Fruit fly (Drosophila melanogaster) whole organism, embryonic: ENCODE results near the gene CG32073.

Experiments used
- Ada2b ChIP-seq: fragments of 200-800 bp; sonication (Bioruptor generic); IDR thresholded peaks from 2 replicates; pipeline ENCODE4 v1.3.6; 2022; ENCODE audit warnings: missing biosample characterization, missing genetic modification characterization
- B-H2 ChIP-seq: fragments of 200-800 bp; sonication (Bioruptor generic); optimal IDR thresholded peaks from 2 replicates; lab custom pipeline; 2018; ENCODE audit warnings: missing biosample characterization, mild to moderate bottlenecking, missing genetic modification characterization
- Blimp-1 ChIP-seq: fragments of 200-800 bp; sonication (Bioruptor generic); optimal IDR thresholded peaks from 3 replicates; lab custom pipeline; 2018; ENCODE audit warnings: missing biosample characterization, missing genetic modification characterization, mild to moderate bottlenecking, moderate library complexity, missing genetic modification reagents
- CG1024 ChIP-seq: fragments of 200-800 bp; sonication (Bioruptor generic); IDR thresholded peaks from 2 replicates; pipeline ENCODE4 v1.3.6; 2022; ENCODE audit warnings: missing biosample characterization, missing genetic modification characterization
- CG11093 ChIP-seq: fragments of 200-800 bp; sonication (Bioruptor generic); IDR thresholded peaks from 3 replicates; pipeline ENCODE4 v1.3.6; 2022; ENCODE audit warnings: missing biosample characterization, missing genetic modification characterization
- CG11723 ChIP-seq: fragments of 200-800 bp; sonication (Bioruptor generic); optimal IDR thresholded peaks from 2 replicates; lab custom pipeline; 2017; ENCODE audit warnings: missing biosample characterization, mild to moderate bottlenecking, missing genetic modification characterization
- CG12155 ChIP-seq: fragments of 200-800 bp; sonication (Bioruptor generic); optimal IDR thresholded peaks from 3 replicates; lab custom pipeline; 2016; ENCODE audit warnings: missing biosample characterization, missing genetic modification characterization
- CG12659 ChIP-seq: fragments of 200-800 bp; sonication (Bioruptor generic); optimal IDR thresholded peaks from 3 replicates; lab custom pipeline; 2017; ENCODE audit warnings: mild to moderate bottlenecking, missing biosample characterization, missing genetic modification reagents, missing genetic modification characterization
- CG13123 ChIP-seq: fragments of 200-800 bp; sonication (Bioruptor generic); optimal IDR thresholded peaks from 2 replicates; lab custom pipeline; 2016; ENCODE audit warnings: missing biosample characterization, missing genetic modification characterization
- CG13624 ChIP-seq: fragments of 200-800 bp; sonication (Bioruptor generic); optimal IDR thresholded peaks from 2 replicates; lab custom pipeline; 2016; ENCODE audit warnings: missing biosample characterization, missing genetic modification characterization
- CG16779 ChIP-seq: fragments of 200-800 bp; sonication (Bioruptor generic); IDR thresholded peaks from 2 replicates; pipeline ENCODE4 v1.3.6; 2022; ENCODE audit warnings: missing biosample characterization, missing genetic modification characterization
- CG2678 ChIP-seq: fragments of 200-800 bp; sonication (Bioruptor generic); optimal IDR thresholded peaks from 3 replicates; lab custom pipeline; 2019; ENCODE audit warnings: missing biosample characterization, mild to moderate bottlenecking, missing genetic modification characterization, moderate library complexity
- CG2889 ChIP-seq: fragments of 200-800 bp; sonication (Bioruptor generic); IDR thresholded peaks from 3 replicates; pipeline ENCODE4 v1.3.6; 2022; ENCODE audit warnings: missing biosample characterization, missing genetic modification characterization
- CG4854 ChIP-seq: fragments of 200-800 bp; sonication (Bioruptor generic); optimal IDR thresholded peaks from 2 replicates; lab custom pipeline; 2016; ENCODE audit warnings: missing biosample characterization, missing genetic modification characterization, inconsistent platforms
- CG6254 ChIP-seq: fragments of 200-800 bp; sonication (Bioruptor generic); optimal IDR thresholded peaks from 3 replicates; lab custom pipeline; 2017; ENCODE audit warnings: mild to moderate bottlenecking, missing biosample characterization, missing genetic modification reagents, missing genetic modification characterization
- CG9437 ChIP-seq: fragments of 200-800 bp; sonication (Bioruptor generic); optimal IDR thresholded peaks from 2 replicates; lab custom pipeline; 2018; ENCODE audit warnings: missing biosample characterization, mild to moderate bottlenecking, missing genetic modification characterization
- CTCF ChIP-seq: fragments of 200-800 bp; sonication (Bioruptor generic); optimal IDR thresholded peaks from 2 replicates; lab custom pipeline; 2017; ENCODE audit warnings: missing biosample characterization, mild to moderate bottlenecking, missing genetic modification characterization, moderate library complexity
- CrebB ChIP-seq: fragments of 200-800 bp; sonication (Bioruptor generic); optimal IDR thresholded peaks from 3 replicates; lab custom pipeline; 2018; ENCODE audit warnings: missing biosample characterization, mild to moderate bottlenecking, missing genetic modification characterization
- D19B ChIP-seq: fragments of 200-800 bp; sonication (Bioruptor generic); optimal IDR thresholded peaks from 2 replicates; lab custom pipeline; 2017; ENCODE audit warnings: missing biosample characterization, mild to moderate bottlenecking, missing genetic modification characterization
- Eip74EF ChIP-seq, 2 experiments: fragments of 200-800 bp in 1 of 2; fragments of >200 bp in 1 of 2; sonication (Bioruptor generic) in 1 of 2; optimal IDR thresholded peaks; 2 replicates each; lab custom pipeline; 2017 to 2019; ENCODE audit warnings: missing biosample characterization in 2 of 2, missing genetic modification characterization in 2 of 2, mild to moderate bottlenecking in 1 of 2, moderate library complexity in 1 of 2
- Elba2 ChIP-seq: fragments of 200-800 bp; sonication (Bioruptor generic); optimal IDR thresholded peaks from 3 replicates; lab custom pipeline; 2016; ENCODE audit warnings: missing biosample characterization, missing genetic modification characterization
- HHEX ChIP-seq: fragments of 200-800 bp; sonication (Bioruptor generic); optimal IDR thresholded peaks from 3 replicates; lab custom pipeline; 2017; ENCODE audit warnings: missing biosample characterization, mild to moderate bottlenecking, missing genetic modification characterization, missing genetic modification reagents
- Kr ChIP-seq: fragments of 200-800 bp; sonication (Bioruptor generic); optimal IDR thresholded peaks from 2 replicates; lab custom pipeline; 2017; ENCODE audit warnings: missing biosample characterization, mild to moderate bottlenecking, missing genetic modification characterization
- Max ChIP-seq: fragments of 200-800 bp; sonication (Bioruptor generic); optimal IDR thresholded peaks from 2 replicates; lab custom pipeline; 2016; ENCODE audit warnings: missing biosample characterization, mild to moderate bottlenecking, missing genetic modification characterization
- Med ChIP-seq: fragments of 200-800 bp; sonication (Bioruptor generic); peaks from one replicate; lab custom pipeline; 2016; ENCODE audit warnings: missing biosample characterization, missing genetic modification characterization, mild to moderate bottlenecking, inconsistent platforms, moderate library complexity
- Oli ChIP-seq: fragments of 200-800 bp; sonication (Bioruptor generic); optimal IDR thresholded peaks from 2 replicates; lab custom pipeline; 2018; ENCODE audit warnings: missing biosample characterization, mild to moderate bottlenecking, missing genetic modification characterization, moderate library complexity
- Sin3A ChIP-seq: fragments of >200 bp; optimal IDR thresholded peaks from 2 replicates; lab custom pipeline; 2018
- Six4 ChIP-seq: fragments of 200-800 bp; sonication (Bioruptor generic); optimal IDR thresholded peaks from 2 replicates; lab custom pipeline; 2016; ENCODE audit warnings: missing biosample characterization, missing genetic modification characterization
- YL-1 ChIP-seq: fragments of 200-800 bp; sonication (Bioruptor generic); optimal IDR thresholded peaks from 3 replicates; lab custom pipeline; 2017; ENCODE audit warnings: missing biosample characterization, mild to moderate bottlenecking, missing genetic modification characterization
- ara ChIP-seq: fragments of 200-800 bp; sonication (Bioruptor generic); IDR thresholded peaks from 2 replicates; pipeline ENCODE4 v1.3.6; 2022; ENCODE audit warnings: missing biosample characterization, missing genetic modification characterization
- btn ChIP-seq: fragments of 200-800 bp; sonication (Bioruptor generic); optimal IDR thresholded peaks from 2 replicates; lab custom pipeline; 2016; ENCODE audit warnings: missing biosample characterization, missing genetic modification characterization
- cg ChIP-seq: fragments of 200-800 bp; sonication (Bioruptor generic); optimal IDR thresholded peaks from 3 replicates; lab custom pipeline; 2019; ENCODE audit warnings: missing biosample characterization, mild to moderate bottlenecking, missing genetic modification characterization, moderate library complexity
- dmrt11E ChIP-seq: fragments of 200-800 bp; sonication (Bioruptor generic); optimal IDR thresholded peaks from 3 replicates; lab custom pipeline; 2018; ENCODE audit warnings: missing biosample characterization, mild to moderate bottlenecking, missing genetic modification characterization, moderate library complexity
- grn ChIP-seq: fragments of 200-800 bp; sonication (Bioruptor generic); optimal IDR thresholded peaks from 3 replicates; lab custom pipeline; 2017; ENCODE audit warnings: missing biosample characterization, missing genetic modification characterization
- jumu ChIP-seq: fragments of 200-800 bp; sonication (Bioruptor generic); optimal IDR thresholded peaks from 3 replicates; lab custom pipeline; 2016; ENCODE audit warnings: missing biosample characterization, missing genetic modification characterization
- nom ChIP-seq: fragments of 200-800 bp; sonication (Bioruptor generic); optimal IDR thresholded peaks from 2 replicates; lab custom pipeline; 2017; ENCODE audit warnings: missing biosample characterization, missing genetic modification characterization, mild to moderate bottlenecking, moderate library complexity, missing genetic modification reagents
- odd ChIP-seq: fragments of 200-800 bp; sonication (Bioruptor generic); optimal IDR thresholded peaks from 2 replicates; lab custom pipeline; 2017; ENCODE audit warnings: missing biosample characterization, mild to moderate bottlenecking, missing genetic modification characterization
- pho ChIP-seq: fragments of 200-800 bp; sonication (Bioruptor generic); optimal IDR thresholded peaks from 2 replicates; lab custom pipeline; 2016; ENCODE audit warnings: missing biosample characterization, missing genetic modification characterization
- row ChIP-seq: fragments of 200-800 bp; sonication (Bioruptor generic); IDR thresholded peaks from 3 replicates; pipeline ENCODE4 v1.3.6; 2022; ENCODE audit warnings: missing biosample characterization, missing genetic modification characterization
- sc ChIP-seq, 3 experiments: fragments of >200 bp in 2 of 3; fragments of 200-800 bp in 1 of 3; sonication (Bioruptor generic) in 1 of 3; optimal IDR thresholded peaks; 2 replicates in 2 of 3; 3 replicates in 1 of 3; lab custom pipeline; 2017; ENCODE audit warnings: mild to moderate bottlenecking in 1 of 3, missing biosample characterization in 1 of 3, missing genetic modification characterization in 1 of 3, missing genetic modification reagents in 1 of 3
- seq ChIP-seq: fragments of 200-800 bp; sonication (Bioruptor generic); IDR thresholded peaks from 2 replicates; pipeline ENCODE4 v1.3.6; 2022; ENCODE audit warnings: missing biosample characterization, missing genetic modification characterization
- sna ChIP-seq: fragments of 200-800 bp; sonication (Bioruptor generic); IDR thresholded peaks from 2 replicates; pipeline ENCODE4 v1.3.6; 2022; ENCODE audit warnings: missing biosample characterization, missing genetic modification characterization; ENCODE audit not compliant: partially characterized antibody
- ssp ChIP-seq: fragments of 200-800 bp; sonication (Bioruptor generic); IDR thresholded peaks from 2 replicates; pipeline ENCODE4 v1.3.6; 2022; ENCODE audit warnings: missing biosample characterization, missing genetic modification characterization
- vfl ChIP-seq: fragments of 200-800 bp; sonication (Bioruptor generic); optimal IDR thresholded peaks from 2 replicates; lab custom pipeline; 2016; ENCODE audit warnings: missing biosample characterization, missing genetic modification characterization
- zfh1 ChIP-seq: fragments of 200-800 bp; sonication (Bioruptor generic); IDR thresholded peaks from 3 replicates; pipeline ENCODE4 v1.3.6; 2022; ENCODE audit warnings: missing biosample characterization, missing genetic modification characterization

CG32073 gene

dm6 chr3L:11084557-11085231, 22.7 kb downstream of the CG32073 start (continued):
- TF ChIP-seq btn (peak; percentile 96), D19B (GFP tag; lab: Kevin White, UChicago) (peak; percentile 66), CG4854 (GFP tag; lab: Kevin White, UChicago) (peak; percentile 92), CG13123 (GFP tag; lab: Kevin White, UChicago) (peak; percentile 92), vfl (GFP tag; lab: Kevin White, UChicago) (peak; percentile 76), CG6254 (peak; percentile 96), Six4 (GFP tag; lab: Kevin White, UChicago) (peak; percentile 96), pho (GFP tag; lab: Kevin White, UChicago) (peak; percentile 90)

- TF ChIP-seq nom (GFP tag; lab: Kevin White, UChicago), result peak; percentile 10
- no peak for TF ChIP-seq CG13624 (GFP tag; lab: Kevin White, UChicago)
- no peak for TF ChIP-seq CrebB (tag; lab: Kevin White, UChicago)
- TF ChIP-seq grn (GFP tag; lab: Kevin White, UChicago), result peak; percentile 73
- no peak for TF ChIP-seq ara (GFP tag; lab: Robert Waterston, UW)
- TF ChIP-seq CG2889 (GFP tag; lab: Robert Waterston, UW), result no peak
- TF ChIP-seq cg, result peak; percentile 25
- peak; percentile 83 for TF ChIP-seq Blimp-1 (GFP tag; lab: Kevin White, UChicago)
- TF ChIP-seq B-H2 (GFP tag; lab: Kevin White, UChicago), result no peak
- TF ChIP-seq, all 482 proteins: peak for 4
Measured at dm6 chr3L:11083605-11084004, 23.8 kb downstream of the CG32073 start.

dm6 chr3L:11074043-11074853, 33.1 kb downstream of the CG32073 start, which contains the start of the genes Pfdn2 and Noc1:
TSS of gene Pfdn2 (minus strand) at chr3L:11074388.
TSS of gene Noc1 (plus strand) at chr3L:11074769.
- TF ChIP-seq CG1024 (GFP tag; lab: Robert Waterston, UW) (no peak), Ada2b (GFP tag; lab: Robert Waterston, UW) (peak; percentile 53; the same call in 1 of the 2 replicates), sc (optimal IDR thresholded peaks at IDR 0.05; lab: Kevin White, UChicago) (no peak), sc (GFP tag; optimal IDR thresholded peaks at IDR 0.05; lab: Kevin White, UChicago) (no peak), HHEX (GFP tag; lab: Kevin White, UChicago) (no peak), ssp (GFP tag; lab: Robert Waterston, UW) (peak; percentile 32; the same call in 1 of the 2 replicates), zfh1 (GFP tag; lab: Robert Waterston, UW) (peak; percentile 52; the same call in 2 of the 3 replicates), Med (GFP tag; lab: Kevin White, UChicago) (peak; percentile 76), odd (GFP tag; lab: Kevin White, UChicago) (no peak), row (peak; percentile 87), YL-1 (GFP tag; lab: Kevin White, UChicago) (peak; percentile 33), Oli (tag; lab: Kevin White, UChicago) (peak; percentile 41), CG12155 (GFP tag; lab: Kevin White, UChicago) (peak; percentile 54), CG11723 (no peak), Elba2 (GFP tag; lab: Kevin White, UChicago) (no peak), CG11093 (GFP tag; lab: Robert Waterston, UW) (no peak), Kr (GFP tag; lab: Kevin White, UChicago) (no peak), CG2678 (no peak), dmrt11E (peak; percentile 68), seq (no peak), Eip74EF (GFP tag; optimal IDR thresholded peaks at IDR 0.05; lab: Kevin White, UChicago) (no peak), CG12659 (GFP tag; lab: Kevin White, UChicago) (peak; percentile 74), CG16779 (GFP tag; lab: Robert Waterston, UW) (no peak), Max (GFP tag; lab: Kevin White, UChicago) (peak; percentile 54), CTCF (GFP tag; lab: Kevin White, UChicago) (no peak), CG9437 (GFP tag; lab: Kevin White, UChicago) (peak; percentile 31), Sin3A (lab: Kevin White, UChicago) (peak; percentile 5), jumu (GFP tag; lab: Kevin White, UChicago) (no peak), sna (GFP tag; lab: Robert Waterston, UW) (no peak)
